Worm (Caenorhabditis elegans) whole organism, young adult: Measurements from ENCODE around the gene mre-11.

Experiments
- B0336.3 ChIP-seq: fragments of 200-800 bp; sonication (Bioruptor generic); IDR thresholded peaks from 2 replicates; pipeline ENCODE4 v1.3.6; 2022; ENCODE audit warnings: missing genetic modification characterization, missing compliant biosample characterization
- D2030.7 ChIP-seq: fragments of 200-800 bp; sonication (Bioruptor generic); IDR thresholded peaks from 2 replicates; pipeline ENCODE4 v1.3.6; 2022; ENCODE audit warnings: missing genetic modification reagents, missing genetic modification characterization, missing compliant biosample characterization
- F10E7.11 ChIP-seq: sonication (generic microtip); optimal IDR thresholded peaks from 2 replicates; lab custom pipeline; 2017; ENCODE audit warnings: mild to moderate bottlenecking, missing genetic modification characterization, moderate library complexity, missing compliant biosample characterization
- F22D6.2 ChIP-seq: sonication (generic microtip); optimal IDR thresholded peaks from 2 replicates; lab custom pipeline; 2016; ENCODE audit warnings: mild to moderate bottlenecking, missing genetic modification characterization, missing compliant biosample characterization
- F52B5.7 ChIP-seq: sonication (generic microtip); optimal IDR thresholded peaks from 2 replicates; lab custom pipeline; 2016; ENCODE audit warnings: mild to moderate bottlenecking, missing genetic modification characterization, missing compliant biosample characterization
- K11D2.4 ChIP-seq: fragments of 200-800 bp; sonication (Bioruptor generic); IDR thresholded peaks from 2 replicates; pipeline ENCODE4 v1.3.6; 2022; ENCODE audit warnings: missing genetic modification reagents, missing genetic modification characterization, missing compliant biosample characterization
- K12H6.12 ChIP-seq: fragments of 200-800 bp; sonication (Bioruptor generic); optimal IDR thresholded peaks from 2 replicates; lab custom pipeline; 2018; ENCODE audit warnings: mild to moderate bottlenecking, missing genetic modification characterization, missing compliant biosample characterization
- Y67H2A.10 ChIP-seq: fragments of 200-800 bp; sonication (Bioruptor generic); conservative IDR thresholded peaks from 2 replicates; pipeline ENCODE4 v1.3.6; 2022; ENCODE audit warnings: missing genetic modification reagents, missing genetic modification characterization, missing compliant biosample characterization
- atf-7 ChIP-seq: sonication (generic microtip); optimal IDR thresholded peaks from 2 replicates; lab custom pipeline; 2017; ENCODE audit warnings: mild to moderate bottlenecking, missing genetic modification characterization, missing compliant biosample characterization
- athp-1 ChIP-seq: sonication (generic microtip); optimal IDR thresholded peaks from 2 replicates; lab custom pipeline; 2017; ENCODE audit warnings: mild to moderate bottlenecking, missing genetic modification characterization, missing compliant biosample characterization
- attf-3 ChIP-seq: fragments of 200-800 bp; sonication (Bioruptor generic); conservative IDR thresholded peaks from 2 replicates; pipeline ENCODE4 v1.3.6; 2022; ENCODE audit warnings: missing genetic modification reagents, missing genetic modification characterization, missing compliant biosample characterization
- ccch-3 ChIP-seq: fragments of 200-800 bp; sonication (Bioruptor generic); optimal IDR thresholded peaks from 2 replicates; lab custom pipeline; 2018; ENCODE audit warnings: mild to moderate bottlenecking, missing genetic modification characterization, missing compliant biosample characterization
- ceh-27 ChIP-seq: fragments of 200-800 bp; sonication (Bioruptor generic); optimal IDR thresholded peaks from 2 replicates; lab custom pipeline; 2018; ENCODE audit warnings: mild to moderate bottlenecking, missing genetic modification characterization, moderate library complexity, missing compliant biosample characterization
- ceh-79 ChIP-seq: sonication (generic microtip); optimal IDR thresholded peaks from 2 replicates; lab custom pipeline; 2017; ENCODE audit warnings: mild to moderate bottlenecking, missing genetic modification characterization, missing compliant biosample characterization
- ceh-91 ChIP-seq: fragments of 200-800 bp; sonication (Bioruptor generic); IDR thresholded peaks from 2 replicates; pipeline ENCODE4 v1.3.6; 2022; ENCODE audit warnings: missing genetic modification reagents, missing genetic modification characterization, missing compliant biosample characterization
- chd-7 ChIP-seq: sonication (generic microtip); optimal IDR thresholded peaks from 2 replicates; lab custom pipeline; 2016; ENCODE audit warnings: mild to moderate bottlenecking, missing genetic modification characterization, moderate library complexity, missing compliant biosample characterization
- dox-1 ChIP-seq: fragments of 200-800 bp; sonication (Bioruptor generic); IDR thresholded peaks from 2 replicates; pipeline ENCODE4 v1.3.6; 2022; ENCODE audit warnings: missing genetic modification reagents, missing genetic modification characterization, missing compliant biosample characterization
- efl-1 ChIP-seq: fragments of 150-350 bp; optimal IDR thresholded peaks from 2 replicates; lab custom pipeline; 2014; ENCODE audit warnings: missing biosample characterization, missing genetic modification reagents, missing genetic modification characterization
- egl-18 ChIP-seq: fragments of 200-800 bp; sonication (Bioruptor generic); IDR thresholded peaks from 2 replicates; pipeline ENCODE4 v1.3.6; 2022; ENCODE audit warnings: missing genetic modification reagents, missing genetic modification characterization, missing compliant biosample characterization
- egl-44 ChIP-seq: fragments of 200-800 bp; sonication (Bioruptor generic); IDR thresholded peaks from 2 replicates; pipeline ENCODE4 v1.3.6; 2022; ENCODE audit warnings: missing genetic modification reagents, missing genetic modification characterization, missing compliant biosample characterization
- ekl-4 ChIP-seq: fragments of 200-800 bp; sonication (Bioruptor generic); IDR thresholded peaks from 2 replicates; pipeline ENCODE4 v1.3.6; 2022; ENCODE audit warnings: missing genetic modification reagents, missing genetic modification characterization, missing compliant biosample characterization
- hsf-1 ChIP-seq: fragments of 200-800 bp; sonication (Bioruptor generic); IDR thresholded peaks from 2 replicates; pipeline ENCODE4 v1.3.6; 2022; ENCODE audit warnings: missing genetic modification reagents, missing genetic modification characterization, missing compliant biosample characterization
- lag-1 ChIP-seq: fragments of 200-800 bp; sonication (Bioruptor generic); IDR thresholded peaks from 2 replicates; pipeline ENCODE4 v1.3.6; 2022; ENCODE audit warnings: missing genetic modification reagents, missing genetic modification characterization, missing compliant biosample characterization
- lin-26 ChIP-seq: fragments of 200-800 bp; sonication (Bioruptor generic); IDR thresholded peaks from 2 replicates; pipeline ENCODE4 v1.3.6; 2022; ENCODE audit warnings: missing genetic modification reagents, missing genetic modification characterization, missing compliant biosample characterization
- lin-35 ChIP-seq, 3 experiments: fragments of 150-350 bp in 2 of 3; sonication (generic microtip) in 1 of 3; optimal IDR thresholded peaks; 2 replicates each; lab custom pipeline; 2014 to 2018; ENCODE audit warnings: missing biosample characterization in 3 of 3, missing genetic modification characterization in 3 of 3, missing genetic modification reagents in 3 of 3
- lin-40 ChIP-seq: sonication (generic microtip); optimal IDR thresholded peaks from 2 replicates; lab custom pipeline; 2016; ENCODE audit warnings: missing genetic modification characterization, mild to moderate bottlenecking, missing compliant biosample characterization, missing genotype, missing genetic modification reagents
- lin-54 ChIP-seq: fragments of 200-800 bp; sonication (Bioruptor generic); optimal IDR thresholded peaks from 2 replicates; lab custom pipeline; 2018; ENCODE audit warnings: mild to moderate bottlenecking, missing genetic modification characterization, missing compliant biosample characterization
- madf-6 ChIP-seq: fragments of 200-800 bp; sonication (Bioruptor generic); IDR thresholded peaks from 2 replicates; pipeline ENCODE4 v1.3.6; 2022; ENCODE audit warnings: missing genetic modification reagents, missing genetic modification characterization, missing compliant biosample characterization
- madf-8 ChIP-seq: fragments of 200-800 bp; sonication (Bioruptor generic); conservative IDR thresholded peaks from 2 replicates; pipeline ENCODE4 v1.3.6; 2022; ENCODE audit warnings: missing genetic modification reagents, missing genetic modification characterization, missing compliant biosample characterization
- mcd-1 ChIP-seq: fragments of 200-800 bp; sonication (Bioruptor generic); IDR thresholded peaks from 2 replicates; pipeline ENCODE4 v1.3.6; 2022; ENCODE audit warnings: missing genetic modification reagents, missing genetic modification characterization, missing compliant biosample characterization
- mes-4 ChIP-seq: sonication (generic microtip); optimal IDR thresholded peaks from 2 replicates; lab custom pipeline; 2016; ENCODE audit warnings: missing genotype, missing genetic modification characterization, missing compliant biosample characterization
- nfyb-1 ChIP-seq: fragments of 200-800 bp; sonication (Bioruptor generic); IDR thresholded peaks from 2 replicates; pipeline ENCODE4 v1.3.6; 2022; ENCODE audit warnings: missing genetic modification reagents, missing genetic modification characterization, missing compliant biosample characterization
- nhr-179 ChIP-seq: sonication (generic microtip); optimal IDR thresholded peaks from 2 replicates; lab custom pipeline; 2016; ENCODE audit warnings: mild to moderate bottlenecking, missing genetic modification characterization, missing compliant biosample characterization
- pbrm-1 ChIP-seq: fragments of 200-800 bp; sonication (Bioruptor generic); IDR thresholded peaks from 2 replicates; pipeline ENCODE4 v1.3.6; 2022; ENCODE audit warnings: missing genetic modification reagents, missing genetic modification characterization, missing compliant biosample characterization
- pha-4 ChIP-seq: fragments of 150-350 bp; sonication (generic microtip); optimal IDR thresholded peaks from 2 replicates; lab custom pipeline; 2014; ENCODE audit warnings: missing biosample characterization, missing genetic modification reagents, missing genetic modification characterization
- rcor-1 ChIP-seq: fragments of 200-800 bp; sonication (Bioruptor generic); IDR thresholded peaks from 2 replicates; pipeline ENCODE4 v1.3.6; 2022; ENCODE audit warnings: missing genetic modification reagents, missing genetic modification characterization, missing compliant biosample characterization
- sea-2 ChIP-seq: fragments of 200-800 bp; sonication (Bioruptor generic); IDR thresholded peaks from 2 replicates; pipeline ENCODE4 v1.3.6; 2022; ENCODE audit warnings: missing genetic modification characterization, missing compliant biosample characterization
- snpc-1.3 ChIP-seq: sonication (generic microtip); optimal IDR thresholded peaks from 2 replicates; lab custom pipeline; 2017; ENCODE audit warnings: missing genetic modification characterization, mild to moderate bottlenecking, missing compliant biosample characterization, antibody characterized with exemption, moderate library complexity, missing genotype, missing genetic modification reagents; ENCODE audit not compliant: insufficient read depth
- sptf-2 ChIP-seq: fragments of 200-800 bp; sonication (Bioruptor generic); optimal IDR thresholded peaks from 2 replicates; lab custom pipeline; 2018; ENCODE audit warnings: mild to moderate bottlenecking, missing genetic modification characterization, missing compliant biosample characterization
- tbp1 ChIP-seq: fragments of 200-800 bp; sonication (Bioruptor generic); optimal IDR thresholded peaks from 2 replicates; lab custom pipeline; 2018; ENCODE audit warnings: mild to moderate bottlenecking, missing genetic modification characterization, missing compliant biosample characterization
- unc-62 ChIP-seq: fragments of 150-350 bp; optimal IDR thresholded peaks from 2 replicates; lab custom pipeline; 2014; ENCODE audit warnings: missing biosample characterization, missing genetic modification reagents, missing genetic modification characterization
- zfh-2 ChIP-seq: fragments of 200-800 bp; sonication (Bioruptor generic); conservative IDR thresholded peaks from 2 replicates; pipeline ENCODE4 v1.3.6; 2022; ENCODE audit warnings: missing genetic modification reagents, missing genetic modification characterization, missing compliant biosample characterization
- zim-3 ChIP-seq: sonication (generic microtip); optimal IDR thresholded peaks from 2 replicates; lab custom pipeline; 2017; ENCODE audit warnings: mild to moderate bottlenecking, missing genetic modification characterization, moderate library complexity, missing compliant biosample characterization
- ztf-22 ChIP-seq: fragments of 200-800 bp; sonication (Bioruptor generic); optimal IDR thresholded peaks from 2 replicates; lab custom pipeline; 2018; ENCODE audit warnings: mild to moderate bottlenecking, missing genetic modification characterization, moderate library complexity, missing compliant biosample characterization
- ztf-3 ChIP-seq: fragments of 200-800 bp; sonication (Bioruptor generic); optimal IDR thresholded peaks from 2 replicates; lab custom pipeline; 2018; ENCODE audit warnings: mild to moderate bottlenecking, missing genetic modification characterization, missing compliant biosample characterization
- ztf-6 ChIP-seq: fragments of 200-800 bp; sonication (Bioruptor generic); IDR thresholded peaks from 2 replicates; pipeline ENCODE4 v1.3.6; 2022; ENCODE audit warnings: missing genetic modification reagents, missing genetic modification characterization, missing compliant biosample characterization

Gene mre-11

DNA sequence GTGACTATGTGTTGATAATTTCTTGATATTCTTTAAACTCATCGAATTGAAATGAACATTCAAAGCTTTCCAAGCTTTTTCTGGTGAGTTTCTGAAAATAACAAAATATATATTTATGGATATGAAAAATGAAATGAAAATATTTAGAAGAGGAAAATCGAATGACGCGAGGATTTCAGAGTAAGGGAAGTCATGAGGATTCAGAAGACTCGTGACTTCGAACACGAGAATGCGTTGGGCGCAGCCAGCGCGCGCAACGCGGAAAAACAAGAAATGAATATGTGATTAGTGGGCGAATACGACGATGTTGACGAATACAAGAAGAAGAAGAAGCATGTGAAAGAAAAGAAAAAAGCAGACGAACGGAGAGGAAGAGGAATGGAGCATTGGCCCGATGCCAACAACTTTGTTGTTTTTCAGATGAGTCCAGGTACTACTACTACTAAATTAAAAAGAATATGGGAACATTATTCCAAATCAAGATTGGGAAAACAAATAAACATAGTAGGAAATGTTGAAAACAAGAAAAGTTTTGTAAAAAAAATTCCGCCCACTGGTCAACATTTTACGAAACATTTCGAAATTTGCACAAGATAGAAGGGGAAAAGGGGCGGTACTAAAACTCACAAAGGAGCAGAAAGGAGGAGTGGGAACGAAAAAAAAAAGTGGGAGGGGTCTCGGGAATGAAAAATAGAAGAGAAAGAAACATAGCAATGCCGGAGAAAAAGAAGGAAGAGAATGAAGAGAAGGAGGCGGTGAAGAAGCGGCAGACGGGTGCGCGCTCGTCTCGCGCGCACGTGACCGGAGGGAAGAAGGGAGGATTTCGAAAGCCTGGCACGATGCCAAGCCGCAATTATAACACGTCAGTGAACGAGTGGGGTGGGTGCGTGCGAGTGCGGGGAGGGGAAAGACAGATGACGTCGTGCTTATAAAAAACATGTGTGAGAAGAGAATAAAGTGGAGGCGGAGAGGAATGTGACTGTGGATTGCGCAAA is 21.2 kb downstream of the mre-11 start:
- TF ChIP-seq lag-1 (GFP tag; lab: Robert Waterston, UW) (0 out of 2 replicates have a peak, but pooled peaks have one; percentile 14), zim-3 (tag; lab: Kevin White, UChicago) (peak; percentile 33), ccch-3 (GFP tag; lab: Kevin White, UChicago) (no peak), egl-44 (peak; percentile 74; the same call in 1 of the 2 replicates), B0336.3 (peak; percentile 92), sptf-2 (GFP tag; lab: Kevin White, UChicago) (no peak), zfh-2 (GFP tag; lab: Robert Waterston, UW) (peak; percentile 100), ceh-79 (tag; lab: Kevin White, UChicago) (no peak), ztf-22 (GFP tag; lab: Kevin White, UChicago) (peak; percentile 92), atf-7 (tag; lab: Kevin White, UChicago) (peak; percentile 92), F52B5.7 (tag; lab: Kevin White, UChicago) (peak; percentile 83), dox-1 (GFP tag; lab: Robert Waterston, UW) (peak; percentile 86), unc-62 (peak; percentile 68), hsf-1 (GFP tag; lab: Robert Waterston, UW) (0 out of 2 replicates have a peak, but pooled peaks have one; percentile 38), F10E7.11 (tag; lab: Kevin White, UChicago) (peak; percentile 57), lin-40 (tag; lab: Kevin White, UChicago) (peak; percentile 78), D2030.7 (GFP tag; lab: Robert Waterston, UW) (no peak), ztf-3 (peak; percentile 70), lin-35 (GFP tag; optimal IDR thresholded peaks at IDR 0.05; lab: Kevin White, UChicago) (peak in 1 of 3 experiments; percentile 85), tbp1 (GFP tag; lab: Kevin White, UChicago) (peak; percentile 49), K11D2.4 (peak; percentile 95), madf-6 (0 out of 2 replicates have a peak, but pooled peaks have one; percentile 23), athp-1 (no peak), F22D6.2 (tag; lab: Kevin White, UChicago) (peak; percentile 56), mcd-1 (GFP tag; lab: Robert Waterston, UW) (peak; percentile 80), ceh-91 (GFP tag; lab: Robert Waterston, UW) (no peak), chd-7 (tag; lab: Kevin White, UChicago) (peak; percentile 94), pbrm-1 (GFP tag; lab: Robert Waterston, UW) (peak; percentile 82), K12H6.12 (tag; lab: Kevin White, UChicago) (peak; percentile 98), nfyb-1 (peak; percentile 91), lin-54 (GFP tag; lab: Kevin White, UChicago) (peak; percentile 30), madf-8 (no peak), egl-18 (GFP tag; lab: Robert Waterston, UW) (peak; percentile 84), snpc-1.3 (tag; lab: Kevin White, UChicago) (no peak), sea-2 (GFP tag; lab: Robert Waterston, UW) (0 out of 2 replicates have a peak, but pooled peaks have one; percentile 50), pha-4 (no peak), ztf-6 (peak; percentile 74; the same call in 1 of the 2 replicates), Y67H2A.10 (GFP tag; lab: Robert Waterston, UW) (0 out of 2 replicates have a peak, but pooled peaks have one; percentile 13), lin-26 (peak; percentile 80; the same call in 1 of the 2 replicates), rcor-1 (GFP tag; lab: Robert Waterston, UW) (peak; percentile 67), attf-3 (GFP tag; lab: Robert Waterston, UW) (0 out of 2 replicates have a peak, but pooled peaks have one; percentile 43), ceh-27 (peak; percentile 95), mes-4 (tag; lab: Kevin White, UChicago) (no peak), nhr-179 (no peak), ekl-4 (GFP tag; lab: Robert Waterston, UW) (peak; percentile 84), efl-1 (GFP tag; lab: Kevin White, UChicago) (no peak)
